Fruit fly (Drosophila melanogaster) whole organism, adult: Measurements from ENCODE around the gene Rbm13.

Source experiments
- CG11617 ChIP-seq: fragments of 200-800 bp; sonication (Bioruptor generic); optimal IDR thresholded peaks from 2 replicates; lab custom pipeline; 2017; ENCODE audit warnings: mild to moderate bottlenecking, missing biosample characterization, missing genetic modification reagents, missing genetic modification characterization
- CG33017 ChIP-seq: fragments of 200-800 bp; sonication (Bioruptor generic); optimal IDR thresholded peaks from 2 replicates; lab custom pipeline; 2018; ENCODE audit warnings: missing biosample characterization, mild to moderate bottlenecking, missing genetic modification characterization, moderate library complexity
- CG5204 ChIP-seq: fragments of 200-800 bp; sonication (Bioruptor generic); optimal IDR thresholded peaks from 2 replicates; lab custom pipeline; 2016; ENCODE audit warnings: missing biosample characterization, missing genetic modification characterization
- CG7101 ChIP-seq: fragments of 200-800 bp; sonication (Bioruptor generic); optimal IDR thresholded peaks from 2 replicates; lab custom pipeline; 2018; ENCODE audit warnings: missing biosample characterization, mild to moderate bottlenecking, missing genetic modification characterization, moderate library complexity
- Clk ChIP-seq: fragments of 200-800 bp; sonication (Bioruptor generic); optimal IDR thresholded peaks from 2 replicates; lab custom pipeline; 2017; ENCODE audit warnings: missing biosample characterization, missing genetic modification characterization
- Crg-1 ChIP-seq: fragments of 200-800 bp; sonication (Bioruptor generic); optimal IDR thresholded peaks from 2 replicates; lab custom pipeline; 2016; ENCODE audit warnings: missing biosample characterization, missing genetic modification characterization
- Mnt ChIP-seq: fragments of 200-800 bp; sonication (Bioruptor generic); optimal IDR thresholded peaks from 2 replicates; lab custom pipeline; 2016; ENCODE audit warnings: missing biosample characterization, mild to moderate bottlenecking, missing genetic modification characterization
- cnc ChIP-seq, 2 experiments: fragments of >200 bp; optimal IDR thresholded peaks; 2 replicates each; lab custom pipeline; 2017
- kay ChIP-seq: fragments of 200-800 bp; sonication (Bioruptor generic); peaks from one replicate; lab custom pipeline; 2016; ENCODE audit warnings: missing biosample characterization, missing genetic modification characterization, borderline replicate concordance
- ovo ChIP-seq: fragments of 200-800 bp; sonication (Bioruptor generic); optimal IDR thresholded peaks from 2 replicates; lab custom pipeline; 2016; ENCODE audit warnings: missing biosample characterization, missing genetic modification characterization
- pad ChIP-seq: fragments of 200-800 bp; sonication (Bioruptor generic); optimal IDR thresholded peaks from 3 replicates; lab custom pipeline; 2017; ENCODE audit warnings: missing biosample characterization, missing genetic modification characterization, mild to moderate bottlenecking, moderate library complexity, missing genetic modification reagents
- tj ChIP-seq: fragments of 200-800 bp; sonication (Bioruptor generic); optimal IDR thresholded peaks from 3 replicates; lab custom pipeline; 2017; ENCODE audit warnings: missing biosample characterization, mild to moderate bottlenecking, missing genetic modification characterization, moderate library complexity
- toe ChIP-seq: fragments of 200-800 bp; sonication (Bioruptor generic); optimal IDR thresholded peaks from 2 replicates; lab custom pipeline; 2016; ENCODE audit warnings: missing biosample characterization, missing genetic modification characterization

- TF ChIP-seq pad (GFP tag; lab: Kevin White, UChicago): no peak
- no peak for TF ChIP-seq CG5204 (GFP tag; lab: Kevin White, UChicago)
- TF ChIP-seq CG33017 (tag; lab: Kevin White, UChicago): no peak
- TF ChIP-seq tj (GFP tag; lab: Kevin White, UChicago): no peak
- TF ChIP-seq CG7101: no peak
- no peak for TF ChIP-seq CG11617 (GFP tag; lab: Kevin White, UChicago)
- TF ChIP-seq cnc (optimal IDR thresholded peaks at IDR 0.05; lab: Kevin White, UChicago): no peak
- TF ChIP-seq ovo (GFP tag; lab: Kevin White, UChicago): no peak
- no peak for TF ChIP-seq Clk (GFP tag; lab: Kevin White, UChicago)
- TF ChIP-seq kay (GFP tag; lab: Kevin White, UChicago): no peak
- TF ChIP-seq Mnt (GFP tag; lab: Kevin White, UChicago): no peak
- TF ChIP-seq toe (GFP tag; lab: Kevin White, UChicago): no peak
- TF ChIP-seq Crg-1 (GFP tag; lab: Kevin White, UChicago): no peak
These were observed 6.6 kb downstream of the Rbm13 start for dm6 chrX:8908137-8908536.
